Worm (Caenorhabditis elegans) whole organism, L4 larva: Measurements from ENCODE around the gene F54D8.6.

ENCODE experiments used
- egl-27 ChIP-seq: sonication (generic microtip); optimal IDR thresholded peaks from 3 replicates; lab custom pipeline; 2017; ENCODE audit warnings: missing biosample characterization, missing genetic modification reagents, missing genetic modification characterization
- lin-39 ChIP-seq: fragments of 150-350 bp; optimal IDR thresholded peaks from 2 replicates; lab custom pipeline; 2014; ENCODE audit warnings: missing biosample characterization, missing genetic modification reagents, missing genetic modification characterization
- mdl-1 ChIP-seq, 2 experiments: fragments of 150-350 bp in 1 of 2; sonication (generic microtip) in 1 of 2; optimal IDR thresholded peaks; 2 replicates each; lab custom pipeline; 2014 to 2017; ENCODE audit warnings: missing biosample characterization in 2 of 2, missing genetic modification characterization in 2 of 2
- nhr-11 ChIP-seq: fragments of 150-350 bp; optimal IDR thresholded peaks from 2 replicates; lab custom pipeline; 2014; ENCODE audit warnings: missing biosample characterization, missing genetic modification characterization
- nhr-25 ChIP-seq: sonication (generic microtip); optimal IDR thresholded peaks from 2 replicates; lab custom pipeline; 2017; ENCODE audit warnings: missing genetic modification characterization, mild to moderate bottlenecking, missing compliant biosample characterization, antibody characterized with exemption, moderate library complexity, borderline replicate concordance; ENCODE audit not compliant: insufficient read depth
- unc-62 ChIP-seq, 3 experiments: fragments of 150-350 bp in 1 of 3; sonication (generic microtip); optimal IDR thresholded peaks in 2 of 3; peaks in 1 of 3; 1 replicate in 1 of 3; 2 replicates in 2 of 3; lab custom pipeline; 2014 to 2017; ENCODE audit warnings: missing biosample characterization in 3 of 3, missing genetic modification characterization in 3 of 3, missing genetic modification reagents in 3 of 3, missing genotype in 1 of 3

ce11 chrIII:5081573-5081823 lies 21.3 kb upstream of the F54D8.6 start, which contains the start of gene cox-6A:
- no peak for TF ChIP-seq nhr-11
- no peak for TF ChIP-seq unc-62 (GFP tag; optimal IDR thresholded peaks at IDR 0.05 in 1 of 2; lab: Kevin White, UChicago)
- TF ChIP-seq unc-62 (tag; optimal IDR thresholded peaks at IDR 0.05; lab: Kevin White, UChicago), result no peak
- no peak for TF ChIP-seq mdl-1 (tag; optimal IDR thresholded peaks at IDR 0.05; lab: Kevin White, UChicago)
- TF ChIP-seq lin-39 (tag; lab: Kevin White, UChicago), result no peak
- no peak for TF ChIP-seq nhr-25 (tag; lab: Kevin White, UChicago)
- TF ChIP-seq egl-27 (tag; lab: Kevin White, UChicago), result no peak
